Worm (Caenorhabditis elegans): ENCODE results near the gene Y39B6A.37.

DNA sequence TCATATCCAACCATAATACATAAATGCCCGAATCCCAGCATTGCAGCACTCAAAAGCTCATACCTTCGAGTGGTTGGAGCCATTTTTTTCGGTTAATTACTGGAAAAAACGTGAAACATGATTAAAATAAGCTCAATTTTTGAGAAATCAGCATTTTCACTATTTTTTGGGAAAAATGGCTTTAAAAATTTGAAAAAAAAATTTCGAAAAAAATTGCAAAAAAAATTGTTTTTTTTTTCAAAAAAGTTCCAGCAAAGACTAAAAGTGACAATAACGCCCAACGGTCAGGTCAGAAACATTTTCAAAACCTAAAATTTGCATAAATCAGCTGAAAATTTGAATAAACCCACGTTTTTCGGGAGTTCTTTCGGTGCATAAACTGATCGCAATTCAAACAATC lies 34.0 kb downstream of the Y39B6A.37 start, which contains the start of gene Y39B6A.29:
- TF ChIP-seq nhr-28 (tag; optimal IDR thresholded peaks at IDR 0.05) (no peak), nhr-11 (tag; optimal IDR thresholded peaks at IDR 0.05) (no peak)

Data from whole organism, L3 larva.